Worm (Caenorhabditis elegans) whole organism, late embryonic: ENCODE measurements around the gene Y54G2A.72.
"Not testable (repeated sequence)": the region's sequence is repeated elsewhere in the genome, so short reads cannot be mapped to it uniquely, and the experiment has no call there.

ENCODE experiments used
- F13H6.1 ChIP-seq: sonication (generic microtip); optimal IDR thresholded peaks from 2 replicates; lab custom pipeline; 2016; ENCODE audit warnings: missing genetic modification characterization, missing compliant biosample characterization
- K02D7.2 ChIP-seq: sonication (generic microtip); optimal IDR thresholded peaks from 2 replicates; lab custom pipeline; 2017; ENCODE audit warnings: mild to moderate bottlenecking, missing genetic modification characterization, missing compliant biosample characterization
- Y22D7AL.16 ChIP-seq: sonication (generic microtip); optimal IDR thresholded peaks from 2 replicates; lab custom pipeline; 2016; ENCODE audit warnings: missing genetic modification characterization, missing compliant biosample characterization
- ahr-1 ChIP-seq: sonication (generic microtip); optimal IDR thresholded peaks from 2 replicates; lab custom pipeline; 2016; ENCODE audit warnings: missing genetic modification characterization, missing compliant biosample characterization
- ama-1 ChIP-seq: fragments of 150-350 bp; optimal IDR thresholded peaks from 2 replicates; lab custom pipeline; 2014
- ceh-14 ChIP-seq: sonication (generic microtip); optimal IDR thresholded peaks from 2 replicates; lab custom pipeline; 2016; ENCODE audit warnings: missing genotype, missing genetic modification characterization, missing compliant biosample characterization
- ceh-18 ChIP-seq: sonication (generic microtip); optimal IDR thresholded peaks from 2 replicates; lab custom pipeline; 2016; ENCODE audit warnings: missing genetic modification characterization, missing compliant biosample characterization
- ceh-19 ChIP-seq: fragments of 200-800 bp; sonication (Bioruptor generic); optimal IDR thresholded peaks from 2 replicates; lab custom pipeline; 2018; ENCODE audit warnings: mild to moderate bottlenecking, missing genetic modification characterization, missing compliant biosample characterization
- ceh-2 ChIP-seq: sonication (generic microtip); optimal IDR thresholded peaks from 2 replicates; lab custom pipeline; 2016; ENCODE audit warnings: missing genotype, missing genetic modification characterization, missing compliant biosample characterization
- ceh-30 ChIP-seq: fragments of 150-350 bp; optimal IDR thresholded peaks from 2 replicates; lab custom pipeline; 2014; ENCODE audit warnings: missing biosample characterization, missing genetic modification characterization
- ceh-31 ChIP-seq: sonication (generic microtip); optimal IDR thresholded peaks from 2 replicates; lab custom pipeline; 2016; ENCODE audit warnings: missing genetic modification characterization, missing compliant biosample characterization
- ceh-34 ChIP-seq: sonication (generic microtip); optimal IDR thresholded peaks from 2 replicates; lab custom pipeline; 2016; ENCODE audit warnings: mild to moderate bottlenecking, missing genetic modification characterization, missing compliant biosample characterization
- ceh-45 ChIP-seq: fragments of 200-800 bp; sonication (Bioruptor generic); IDR thresholded peaks from 2 replicates; pipeline ENCODE4 v1.3.6; 2022; ENCODE audit warnings: missing genetic modification reagents, missing genetic modification characterization, missing compliant biosample characterization
- ceh-48 ChIP-seq: sonication (generic microtip); optimal IDR thresholded peaks from 2 replicates; lab custom pipeline; 2016; ENCODE audit warnings: missing genetic modification characterization, inconsistent platforms, missing compliant biosample characterization
- elt-2 ChIP-seq: sonication (generic microtip); optimal IDR thresholded peaks from 2 replicates; lab custom pipeline; 2016; ENCODE audit warnings: missing genetic modification reagents, missing genetic modification characterization, missing compliant biosample characterization
- fax-1 ChIP-seq: sonication (generic microtip); optimal IDR thresholded peaks from 2 replicates; lab custom pipeline; 2016; ENCODE audit warnings: missing genotype, missing genetic modification characterization, missing compliant biosample characterization
- fkh-6 ChIP-seq: sonication (generic microtip); optimal IDR thresholded peaks from 2 replicates; lab custom pipeline; 2016; ENCODE audit warnings: missing genetic modification characterization, missing compliant biosample characterization
- gmeb-2 ChIP-seq: sonication (generic microtip); optimal IDR thresholded peaks from 2 replicates; lab custom pipeline; 2016; ENCODE audit warnings: missing genetic modification characterization, inconsistent platforms, missing compliant biosample characterization
- hlh-13 ChIP-seq: fragments of 200-800 bp; sonication (Bioruptor generic); optimal IDR thresholded peaks from 2 replicates; lab custom pipeline; 2018; ENCODE audit warnings: mild to moderate bottlenecking, missing genetic modification characterization, missing compliant biosample characterization
- hlh-15 ChIP-seq: sonication (generic microtip); optimal IDR thresholded peaks from 2 replicates; lab custom pipeline; 2016; ENCODE audit warnings: missing genetic modification characterization, missing compliant biosample characterization
- hlh-8 ChIP-seq: sonication (generic microtip); optimal IDR thresholded peaks from 2 replicates; lab custom pipeline; 2016; ENCODE audit warnings: missing genotype, missing genetic modification characterization, missing compliant biosample characterization
- lin-11 ChIP-seq: fragments of 200-800 bp; sonication (Bioruptor generic); optimal IDR thresholded peaks from 2 replicates; lab custom pipeline; 2018; ENCODE audit warnings: mild to moderate bottlenecking, missing genetic modification characterization, missing compliant biosample characterization
- madf-2 ChIP-seq: sonication (generic microtip); optimal IDR thresholded peaks from 2 replicates; lab custom pipeline; 2017; ENCODE audit warnings: missing genetic modification characterization, missing compliant biosample characterization
- mec-3 ChIP-seq: sonication (generic microtip); optimal IDR thresholded peaks from 2 replicates; lab custom pipeline; 2016; ENCODE audit warnings: borderline replicate concordance, missing genetic modification characterization, missing compliant biosample characterization
- nhr-11 ChIP-seq: fragments of 150-350 bp; optimal IDR thresholded peaks from 2 replicates; lab custom pipeline; 2014; ENCODE audit warnings: missing biosample characterization, missing genetic modification characterization
- nhr-232 ChIP-seq: sonication (generic microtip); optimal IDR thresholded peaks from 2 replicates; lab custom pipeline; 2016; ENCODE audit warnings: missing genetic modification characterization, missing compliant biosample characterization
- odd-2 ChIP-seq: sonication (generic microtip); optimal IDR thresholded peaks from 2 replicates; lab custom pipeline; 2017; ENCODE audit warnings: antibody characterized with exemption, mild to moderate bottlenecking, missing genetic modification characterization, missing compliant biosample characterization
- pag-3 ChIP-seq: sonication (generic microtip); optimal IDR thresholded peaks from 2 replicates; lab custom pipeline; 2016; ENCODE audit warnings: missing compliant biosample characterization, missing genetic modification characterization, borderline replicate concordance
- pat-9 ChIP-seq: fragments of 200-800 bp; sonication (Bioruptor generic); optimal IDR thresholded peaks from 2 replicates; lab custom pipeline; 2018; ENCODE audit warnings: mild to moderate bottlenecking, missing genetic modification characterization, moderate library complexity, missing compliant biosample characterization
- pha-4 ChIP-seq: fragments of 150-350 bp; optimal IDR thresholded peaks from 2 replicates; lab custom pipeline; 2018; ENCODE audit warnings: missing biosample characterization, missing genetic modification reagents, missing genetic modification characterization
- pqm-1 ChIP-seq: sonication (generic microtip); optimal IDR thresholded peaks from 2 replicates; lab custom pipeline; 2016; ENCODE audit warnings: missing genetic modification characterization, missing compliant biosample characterization
- ref-2 ChIP-seq: sonication (generic microtip); optimal IDR thresholded peaks from 2 replicates; lab custom pipeline; 2016; ENCODE audit warnings: missing genetic modification characterization, missing compliant biosample characterization
- rnt-1 ChIP-seq: sonication (generic microtip); optimal IDR thresholded peaks from 2 replicates; lab custom pipeline; 2016; ENCODE audit warnings: missing genetic modification characterization, missing compliant biosample characterization
- sdc-2 ChIP-seq: sonication (generic microtip); optimal IDR thresholded peaks from 2 replicates; lab custom pipeline; 2016; ENCODE audit warnings: missing genotype, missing genetic modification characterization, missing compliant biosample characterization
- sox-2 ChIP-seq: fragments of 200-800 bp; sonication (Bioruptor generic); IDR thresholded peaks from 2 replicates; pipeline ENCODE4 v1.3.6; 2022; ENCODE audit warnings: missing genetic modification reagents, missing genetic modification characterization, missing compliant biosample characterization
- tbx-7 ChIP-seq: sonication (generic microtip); optimal IDR thresholded peaks from 2 replicates; lab custom pipeline; 2016; ENCODE audit warnings: missing genotype, missing genetic modification characterization, missing compliant biosample characterization
- ttx-3 ChIP-seq: sonication (generic microtip); optimal IDR thresholded peaks from 2 replicates; lab custom pipeline; 2016; ENCODE audit warnings: missing genetic modification reagents, missing genetic modification characterization, missing compliant biosample characterization
- unc-55 ChIP-seq: sonication (generic microtip); optimal IDR thresholded peaks from 2 replicates; lab custom pipeline; 2017; ENCODE audit warnings: missing biosample characterization, missing genetic modification reagents, missing genetic modification characterization

Gene Y54G2A.72

ce11 chrIV:2777841-2778240 is at the start of gene Y54G2A.72:
TSS of gene Y54G2A.72 (plus strand) at chrIV:2778141.
- not testable (repeated sequence) for TF ChIP-seq pat-9 (tag; lab: Kevin White, UChicago); lin-11 (tag; lab: Kevin White, UChicago); unc-55 (GFP tag; lab: Kevin White, UChicago)

ce11 chrIV:2729957-2730356 is 48.0 kb upstream of the Y54G2A.72 start, which contains the start of gene Y94H6A.2:
TSS of gene Y94H6A.2 (plus strand) at chrIV:2730292.
- TF ChIP-seq ceh-30 (tag; lab: Kevin White, UChicago) (no peak), nhr-11 (tag; lab: Kevin White, UChicago) (no peak), madf-2 (tag; lab: Kevin White, UChicago) (no peak), Y22D7AL.16 (no peak), ttx-3 (tag; lab: Kevin White, UChicago) (no peak), F13H6.1 (tag; lab: Kevin White, UChicago) (no peak), mec-3 (tag; lab: Kevin White, UChicago) (no peak), fkh-6 (tag; lab: Kevin White, UChicago) (no peak), ceh-48 (tag; lab: Kevin White, UChicago) (no peak), pat-9 (tag; lab: Kevin White, UChicago) (no peak), hlh-15 (tag; lab: Kevin White, UChicago) (no peak), sox-2 (GFP tag; lab: Robert Waterston, UW) (no peak), sdc-2 (no peak)

ce11 chrIV:2734675-2735074 is 43.3 kb upstream of the Y54G2A.72 start:
- TF ChIP-seq ref-2 (tag; lab: Kevin White, UChicago) (no peak), ama-1 (lab: Kevin White, UChicago) (no peak), ahr-1 (tag; lab: Kevin White, UChicago) (no peak), hlh-15 (tag; lab: Kevin White, UChicago) (no peak), tbx-7 (tag; lab: Kevin White, UChicago) (no peak), ceh-18 (tag; lab: Kevin White, UChicago) (no peak), K02D7.2 (tag; lab: Kevin White, UChicago) (no peak), odd-2 (no peak), fax-1 (tag; lab: Kevin White, UChicago) (no peak), ceh-30 (tag; lab: Kevin White, UChicago) (no peak), sdc-2 (no peak), madf-2 (tag; lab: Kevin White, UChicago) (no peak), pag-3 (tag; lab: Kevin White, UChicago) (no peak), ceh-14 (tag; lab: Kevin White, UChicago) (no peak), pha-4 (tag; lab: Kevin White, UChicago) (no peak), F13H6.1 (tag; lab: Kevin White, UChicago) (no peak), ceh-45 (GFP tag; lab: Robert Waterston, UW) (no peak)

- TF ChIP-seq gmeb-2 = no peak
- TF ChIP-seq elt-2 (tag; lab: Kevin White, UChicago) = no peak
- TF ChIP-seq ceh-31 (tag; lab: Kevin White, UChicago) = no peak
- TF ChIP-seq ceh-19 (GFP tag; lab: Kevin White, UChicago) = no peak
- TF ChIP-seq rnt-1 (tag; lab: Kevin White, UChicago) = no peak
- TF ChIP-seq ahr-1 (tag; lab: Kevin White, UChicago) = no peak
- no peak for TF ChIP-seq ceh-34 (tag; lab: Kevin White, UChicago)
- no peak for TF ChIP-seq fkh-6 (tag; lab: Kevin White, UChicago)
- no peak for TF ChIP-seq ceh-2
- TF ChIP-seq nhr-232 (tag; lab: Kevin White, UChicago) = no peak
- no peak for TF ChIP-seq pat-9 (tag; lab: Kevin White, UChicago)
- TF ChIP-seq hlh-8 (tag; lab: Kevin White, UChicago) = no peak
- no peak for TF ChIP-seq sdc-2
- TF ChIP-seq hlh-13 (GFP tag; lab: Kevin White, UChicago) = no peak
- no peak for TF ChIP-seq pqm-1 (tag; lab: Kevin White, UChicago)
Observed at ce11 chrIV:2736575-2736974, 41.4 kb upstream of the Y54G2A.72 start.
